Worm (Caenorhabditis elegans) whole organism, young adult: ENCODE data around the gene F45E1.2.

ENCODE experiments used
- B0035.1 ChIP-seq: sonication (generic microtip); optimal IDR thresholded peaks from 2 replicates; lab custom pipeline; 2016; ENCODE audit warnings: missing genetic modification characterization, mild to moderate bottlenecking, missing compliant biosample characterization, missing genotype, missing genetic modification reagents
- B0261.1 ChIP-seq: sonication (generic microtip); optimal IDR thresholded peaks from 2 replicates; lab custom pipeline; 2016; ENCODE audit warnings: mild to moderate bottlenecking, missing genetic modification characterization, moderate library complexity, missing compliant biosample characterization
- D2030.7 ChIP-seq: fragments of 200-800 bp; sonication (Bioruptor generic); IDR thresholded peaks from 2 replicates; pipeline ENCODE4 v1.3.6; 2022; ENCODE audit warnings: missing genetic modification reagents, missing genetic modification characterization, missing compliant biosample characterization
- F10E7.11 ChIP-seq: sonication (generic microtip); optimal IDR thresholded peaks from 2 replicates; lab custom pipeline; 2017; ENCODE audit warnings: mild to moderate bottlenecking, missing genetic modification characterization, moderate library complexity, missing compliant biosample characterization
- F22D6.2 ChIP-seq: sonication (generic microtip); optimal IDR thresholded peaks from 2 replicates; lab custom pipeline; 2016; ENCODE audit warnings: mild to moderate bottlenecking, missing genetic modification characterization, missing compliant biosample characterization
- F23B12.7 ChIP-seq: sonication (generic microtip); optimal IDR thresholded peaks from 2 replicates; lab custom pipeline; 2017; ENCODE audit warnings: missing genetic modification characterization, mild to moderate bottlenecking, missing compliant biosample characterization, antibody characterized with exemption, moderate library complexity; ENCODE audit not compliant: insufficient read depth
- F37B4.10 ChIP-seq: fragments of 200-800 bp; sonication (Bioruptor generic); IDR thresholded peaks from 2 replicates; pipeline ENCODE4 v1.3.6; 2022; ENCODE audit warnings: missing genetic modification characterization, missing compliant biosample characterization
- F39B2.1 ChIP-seq: fragments of 200-800 bp; sonication (Bioruptor generic); IDR thresholded peaks from 2 replicates; pipeline ENCODE4 v1.3.6; 2022; ENCODE audit warnings: missing genetic modification reagents, missing genetic modification characterization, missing compliant biosample characterization
- F49E8.2 ChIP-seq: sonication (generic microtip); optimal IDR thresholded peaks from 3 replicates; lab custom pipeline; 2017; ENCODE audit warnings: missing genetic modification characterization, mild to moderate bottlenecking, missing compliant biosample characterization, antibody characterized with exemption, moderate library complexity; ENCODE audit not compliant: insufficient read depth
- F52B5.7 ChIP-seq: sonication (generic microtip); optimal IDR thresholded peaks from 2 replicates; lab custom pipeline; 2016; ENCODE audit warnings: mild to moderate bottlenecking, missing genetic modification characterization, missing compliant biosample characterization
- F57C9.4 ChIP-seq: sonication (generic microtip); optimal IDR thresholded peaks from 2 replicates; lab custom pipeline; 2017; ENCODE audit warnings: mild to moderate bottlenecking, missing genetic modification characterization, missing compliant biosample characterization
- T07F8.4 ChIP-seq: sonication (generic microtip); optimal IDR thresholded peaks from 2 replicates; lab custom pipeline; 2016; ENCODE audit warnings: mild to moderate bottlenecking, missing genetic modification characterization, moderate library complexity, missing compliant biosample characterization
- Y53G8AR.9 ChIP-seq: fragments of 200-800 bp; sonication (Bioruptor generic); conservative IDR thresholded peaks from 2 replicates; pipeline ENCODE4 v1.3.6; 2022; ENCODE audit warnings: missing genetic modification reagents, missing genetic modification characterization, missing compliant biosample characterization
- Y56A3A.18 ChIP-seq: fragments of 200-800 bp; sonication (Bioruptor generic); IDR thresholded peaks from 2 replicates; pipeline ENCODE4 v1.3.6; 2022; ENCODE audit warnings: missing genetic modification reagents, missing genetic modification characterization, missing compliant biosample characterization
- ama-1 ChIP-seq, 3 experiments: fragments of 150-350 bp in 1 of 3; sonication (generic microtip) in 2 of 3; optimal IDR thresholded peaks; 2 replicates each; lab custom pipeline; 2014 to 2018; ENCODE audit warnings: missing biosample characterization in 2 of 3, missing genetic modification characterization in 2 of 3, missing genetic modification reagents in 2 of 3
- aptf-3 ChIP-seq: fragments of 200-800 bp; sonication (Bioruptor generic); IDR thresholded peaks from 2 replicates; pipeline ENCODE4 v1.3.6; 2022; ENCODE audit warnings: missing genetic modification characterization, missing compliant biosample characterization
- atf-7 ChIP-seq: sonication (generic microtip); optimal IDR thresholded peaks from 2 replicates; lab custom pipeline; 2017; ENCODE audit warnings: mild to moderate bottlenecking, missing genetic modification characterization, missing compliant biosample characterization
- attf-3 ChIP-seq: fragments of 200-800 bp; sonication (Bioruptor generic); conservative IDR thresholded peaks from 2 replicates; pipeline ENCODE4 v1.3.6; 2022; ENCODE audit warnings: missing genetic modification reagents, missing genetic modification characterization, missing compliant biosample characterization
- bed-1 ChIP-seq: fragments of 200-800 bp; sonication (Bioruptor generic); IDR thresholded peaks from 2 replicates; pipeline ENCODE4 v1.3.6; 2022; ENCODE audit warnings: missing genetic modification reagents, missing genetic modification characterization, missing compliant biosample characterization
- ceh-91 ChIP-seq: fragments of 200-800 bp; sonication (Bioruptor generic); IDR thresholded peaks from 2 replicates; pipeline ENCODE4 v1.3.6; 2022; ENCODE audit warnings: missing genetic modification reagents, missing genetic modification characterization, missing compliant biosample characterization
- die-1 ChIP-seq: sonication (generic microtip); optimal IDR thresholded peaks from 2 replicates; lab custom pipeline; 2016; ENCODE audit warnings: missing genotype, mild to moderate bottlenecking, missing genetic modification characterization, missing compliant biosample characterization
- dpl-1 ChIP-seq: fragments of 150-350 bp; optimal IDR thresholded peaks from 2 replicates; lab custom pipeline; 2014; ENCODE audit warnings: missing biosample characterization, missing genetic modification reagents, missing genetic modification characterization
- egl-44 ChIP-seq: fragments of 200-800 bp; sonication (Bioruptor generic); IDR thresholded peaks from 2 replicates; pipeline ENCODE4 v1.3.6; 2022; ENCODE audit warnings: missing genetic modification reagents, missing genetic modification characterization, missing compliant biosample characterization
- ets-4 ChIP-seq: fragments of 200-800 bp; sonication (Bioruptor generic); optimal IDR thresholded peaks from 2 replicates; lab custom pipeline; 2018; ENCODE audit warnings: mild to moderate bottlenecking, missing genetic modification characterization, missing compliant biosample characterization
- gei-17 ChIP-seq: fragments of 200-800 bp; sonication (Bioruptor generic); optimal IDR thresholded peaks from 2 replicates; lab custom pipeline; 2018; ENCODE audit warnings: mild to moderate bottlenecking, missing genetic modification characterization, missing compliant biosample characterization
- him-1 ChIP-seq: sonication (generic microtip); optimal IDR thresholded peaks from 2 replicates; lab custom pipeline; 2016; ENCODE audit warnings: missing genotype, missing genetic modification reagents, missing genetic modification characterization, missing compliant biosample characterization
- hlh-12 ChIP-seq: sonication (generic microtip); optimal IDR thresholded peaks from 2 replicates; lab custom pipeline; 2016; ENCODE audit warnings: missing genetic modification characterization, missing compliant biosample characterization
- hsf-1 ChIP-seq: fragments of 200-800 bp; sonication (Bioruptor generic); IDR thresholded peaks from 2 replicates; pipeline ENCODE4 v1.3.6; 2022; ENCODE audit warnings: missing genetic modification reagents, missing genetic modification characterization, missing compliant biosample characterization
- let-607 ChIP-seq, 2 experiments: fragments of 200-800 bp in 1 of 2; sonication (Bioruptor generic) in 1 of 2; sonication (generic microtip) in 1 of 2; optimal IDR thresholded peaks; 2 replicates each; lab custom pipeline; 2016 to 2018; ENCODE audit warnings: mild to moderate bottlenecking in 2 of 2, missing compliant biosample characterization in 2 of 2, missing genetic modification characterization in 2 of 2, moderate library complexity in 2 of 2, missing genotype in 1 of 2
- lin-35 ChIP-seq, 3 experiments: fragments of 150-350 bp in 2 of 3; sonication (generic microtip) in 1 of 3; optimal IDR thresholded peaks; 2 replicates each; lab custom pipeline; 2014 to 2018; ENCODE audit warnings: missing biosample characterization in 3 of 3, missing genetic modification characterization in 3 of 3, missing genetic modification reagents in 3 of 3
- lsy-27 ChIP-seq: sonication (generic microtip); optimal IDR thresholded peaks from 2 replicates; lab custom pipeline; 2017; ENCODE audit warnings: missing genetic modification characterization, mild to moderate bottlenecking, missing compliant biosample characterization, antibody characterized with exemption, missing genotype, borderline replicate concordance; ENCODE audit not compliant: insufficient read depth
- madf-3 ChIP-seq: fragments of 200-800 bp; sonication (Bioruptor generic); IDR thresholded peaks from 2 replicates; pipeline ENCODE4 v1.3.6; 2022; ENCODE audit warnings: missing genetic modification reagents, missing genetic modification characterization, missing compliant biosample characterization
- mes-4 ChIP-seq: sonication (generic microtip); optimal IDR thresholded peaks from 2 replicates; lab custom pipeline; 2016; ENCODE audit warnings: missing genotype, missing genetic modification characterization, missing compliant biosample characterization
- nhr-179 ChIP-seq: sonication (generic microtip); optimal IDR thresholded peaks from 2 replicates; lab custom pipeline; 2016; ENCODE audit warnings: mild to moderate bottlenecking, missing genetic modification characterization, missing compliant biosample characterization
- nhr-90 ChIP-seq: sonication (generic microtip); optimal IDR thresholded peaks from 2 replicates; lab custom pipeline; 2016; ENCODE audit warnings: missing genotype, mild to moderate bottlenecking, missing genetic modification characterization, missing compliant biosample characterization
- pha-4 ChIP-seq: fragments of 150-350 bp; sonication (generic microtip); optimal IDR thresholded peaks from 2 replicates; lab custom pipeline; 2014; ENCODE audit warnings: missing biosample characterization, missing genetic modification reagents, missing genetic modification characterization
- rcor-1 ChIP-seq: fragments of 200-800 bp; sonication (Bioruptor generic); IDR thresholded peaks from 2 replicates; pipeline ENCODE4 v1.3.6; 2022; ENCODE audit warnings: missing genetic modification reagents, missing genetic modification characterization, missing compliant biosample characterization
- rec-8 ChIP-seq, 2 experiments: sonication (generic microtip); optimal IDR thresholded peaks; 2 replicates each; lab custom pipeline; 2016; ENCODE audit warnings: mild to moderate bottlenecking in 2 of 2, missing genetic modification characterization in 2 of 2, missing genetic modification reagents in 2 of 2, missing genotype in 2 of 2, missing biosample characterization in 1 of 2, missing compliant biosample characterization in 1 of 2, moderate library complexity in 1 of 2
- rpc-1 ChIP-seq, 2 experiments: fragments of 150-350 bp in 1 of 2; sonication (generic microtip) in 1 of 2; optimal IDR thresholded peaks; 2 replicates each; lab custom pipeline; 2014 to 2018; ENCODE audit warnings: missing biosample characterization in 1 of 2, missing genetic modification characterization in 1 of 2, missing genetic modification reagents in 1 of 2, missing genotype in 1 of 2
- sdz-38 ChIP-seq: sonication (generic microtip); optimal IDR thresholded peaks from 2 replicates; lab custom pipeline; 2016; ENCODE audit warnings: missing genotype, missing genetic modification characterization, missing compliant biosample characterization
- sea-2 ChIP-seq: fragments of 200-800 bp; sonication (Bioruptor generic); IDR thresholded peaks from 2 replicates; pipeline ENCODE4 v1.3.6; 2022; ENCODE audit warnings: missing genetic modification characterization, missing compliant biosample characterization
- tbx-9 ChIP-seq: sonication (generic microtip); optimal IDR thresholded peaks from 2 replicates; lab custom pipeline; 2016; ENCODE audit warnings: borderline replicate concordance, missing genetic modification characterization, inconsistent platforms, missing compliant biosample characterization
- zfh-2 ChIP-seq: fragments of 200-800 bp; sonication (Bioruptor generic); conservative IDR thresholded peaks from 2 replicates; pipeline ENCODE4 v1.3.6; 2022; ENCODE audit warnings: missing genetic modification reagents, missing genetic modification characterization, missing compliant biosample characterization
- ztf-25 ChIP-seq: fragments of 200-800 bp; sonication (Bioruptor generic); IDR thresholded peaks from 2 replicates; pipeline ENCODE4 v1.3.6; 2022; ENCODE audit warnings: missing genetic modification reagents, missing genetic modification characterization, missing compliant biosample characterization
- ztf-26 ChIP-seq: sonication (generic microtip); optimal IDR thresholded peaks from 2 replicates; lab custom pipeline; 2017; ENCODE audit warnings: missing genetic modification characterization, missing compliant biosample characterization
- ztf-3 ChIP-seq: fragments of 200-800 bp; sonication (Bioruptor generic); optimal IDR thresholded peaks from 2 replicates; lab custom pipeline; 2018; ENCODE audit warnings: mild to moderate bottlenecking, missing genetic modification characterization, missing compliant biosample characterization

Gene F45E1.2

DNA sequence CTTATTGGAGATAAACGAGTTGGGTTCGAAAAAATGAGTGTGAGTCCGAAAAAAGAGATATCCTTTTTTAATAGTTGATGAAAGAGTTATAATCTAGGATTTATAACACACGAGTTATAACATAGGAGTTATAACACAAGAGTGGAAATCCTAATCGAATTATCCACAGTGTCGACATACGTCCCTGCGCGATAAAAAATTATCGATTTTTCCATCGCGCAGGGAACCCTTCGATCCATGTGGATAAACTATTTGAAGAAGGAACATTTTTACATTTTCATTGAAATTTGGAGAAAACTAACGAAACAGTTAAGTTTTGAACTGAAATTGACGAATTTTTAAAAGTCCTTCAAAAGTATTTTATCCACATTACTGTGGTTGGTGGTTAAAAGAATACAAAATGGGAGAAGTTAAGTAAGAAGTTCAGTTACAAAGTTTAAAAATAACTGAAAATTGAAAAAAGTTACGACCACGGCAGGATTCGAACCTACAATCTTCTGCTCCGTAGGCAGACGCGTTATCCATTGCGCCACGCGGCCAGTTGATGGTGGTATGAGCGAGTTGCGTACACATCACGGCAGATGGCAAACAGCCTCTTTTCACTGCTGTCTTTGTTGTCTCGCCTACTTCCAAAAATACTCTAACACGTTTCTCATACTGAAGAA lies 32.8 kb downstream of the F45E1.2 start (continued):
- TF ChIP-seq D2030.7 (GFP tag; lab: Robert Waterston, UW) (peak; percentile 69; the same call in 1 of the 2 replicates), Y56A3A.18 (GFP tag; lab: Robert Waterston, UW) (peak; percentile 98), him-1 (peak; percentile 95), atf-7 (peak; percentile 98), ztf-3 (GFP tag; lab: Kevin White, UChicago) (peak; percentile 95), F52B5.7 (peak; percentile 59), egl-44 (peak; percentile 76), dpl-1 (GFP tag; lab: Kevin White, UChicago) (peak; percentile 10), F39B2.1 (GFP tag; lab: Robert Waterston, UW) (peak; percentile 57; the same call in 1 of the 2 replicates), nhr-179 (tag; lab: Kevin White, UChicago) (peak; percentile 88), F37B4.10 (GFP tag; lab: Robert Waterston, UW) (0 out of 2 replicates have a peak, but pooled peaks have one; percentile 81), bed-1 (GFP tag; lab: Robert Waterston, UW) (no peak), tbx-9 (tag; lab: Kevin White, UChicago) (peak; percentile 1), ceh-91 (GFP tag; lab: Robert Waterston, UW) (peak; percentile 36), F22D6.2 (peak; percentile 96), madf-3 (GFP tag; lab: Robert Waterston, UW) (peak; percentile 86), attf-3 (GFP tag; lab: Robert Waterston, UW) (no peak; the same call in 1 of the 2 replicates), F57C9.4 (peak; percentile 74), nhr-90 (tag; lab: Kevin White, UChicago) (peak; percentile 96), pha-4 (peak; percentile 25), rcor-1 (peak; percentile 97), hlh-12 (tag; lab: Kevin White, UChicago) (no peak), let-607 (tag; optimal IDR thresholded peaks at IDR 0.05; lab: Kevin White, UChicago) (peak; percentile 69 to 93), ets-4 (GFP tag; lab: Kevin White, UChicago) (peak; percentile 92), lin-35 (GFP tag; optimal IDR thresholded peaks at IDR 0.05; lab: Kevin White, UChicago) (peak in 2 of 3 experiments; percentile 93 to 98), B0035.1 (peak; percentile 96), rpc-1 (optimal IDR thresholded peaks at IDR 0.05; lab: Kevin White, UChicago) (peak; percentile 93), rpc-1 (tag; optimal IDR thresholded peaks at IDR 0.05; lab: Kevin White, UChicago) (peak; percentile 98), hsf-1 (GFP tag; lab: Robert Waterston, UW) (no peak), die-1 (tag; lab: Kevin White, UChicago) (peak; percentile 88), Y53G8AR.9 (GFP tag; lab: Robert Waterston, UW) (peak; percentile 96), ama-1 (optimal IDR thresholded peaks at IDR 0.05; lab: Kevin White, UChicago) (no peak), ama-1 (GFP tag; optimal IDR thresholded peaks at IDR 0.05; lab: Kevin White, UChicago) (peak; percentile 40 to 84), rec-8 (tag; optimal IDR thresholded peaks at IDR 0.05; lab: Kevin White, UChicago) (peak; percentile 41 to 74), aptf-3 (GFP tag; lab: Robert Waterston, UW) (no peak), lsy-27 (tag; lab: Kevin White, UChicago) (peak; percentile 85), F10E7.11 (peak; percentile 92), F23B12.7 (peak; percentile 97), sdz-38 (no peak), mes-4 (peak; percentile 81), ztf-26 (tag; lab: Kevin White, UChicago) (peak; percentile 100), gei-17 (GFP tag; lab: Kevin White, UChicago) (peak; percentile 99), F49E8.2 (peak; percentile 17), B0261.1 (tag; lab: Kevin White, UChicago) (peak; percentile 97), sea-2 (GFP tag; lab: Robert Waterston, UW) (no peak), ztf-25 (GFP tag; lab: Robert Waterston, UW) (peak; percentile 95), zfh-2 (GFP tag; lab: Robert Waterston, UW) (peak; percentile 71), T07F8.4 (tag; lab: Kevin White, UChicago) (peak; percentile 88)
